Fruit fly (Drosophila melanogaster) whole organism, prepupa: ENCODE results near the gene CG31883.

Experiments
- Blimp-1 ChIP-seq: fragments of 200-800 bp; sonication (Bioruptor generic); optimal IDR thresholded peaks from 3 replicates; lab custom pipeline; 2017; ENCODE audit warnings: missing biosample characterization, missing genetic modification characterization, mild to moderate bottlenecking, moderate library complexity, missing genetic modification reagents
- CG10631 ChIP-seq: fragments of 200-800 bp; sonication (Bioruptor generic); optimal IDR thresholded peaks from 2 replicates; lab custom pipeline; 2016; ENCODE audit warnings: missing biosample characterization, missing genetic modification characterization
- CG10669 ChIP-seq: fragments of 200-800 bp; sonication (Bioruptor generic); optimal IDR thresholded peaks from 3 replicates; lab custom pipeline; 2018; ENCODE audit warnings: missing biosample characterization, mild to moderate bottlenecking, missing genetic modification characterization, moderate library complexity
- CG11294 ChIP-seq: fragments of 200-800 bp; sonication (Bioruptor generic); IDR thresholded peaks from 2 replicates; pipeline ENCODE4 v1.3.6; 2022; ENCODE audit warnings: missing biosample characterization, missing genetic modification characterization
- CG11762 ChIP-seq: fragments of 200-800 bp; sonication (Bioruptor generic); optimal IDR thresholded peaks from 3 replicates; lab custom pipeline; 2016; ENCODE audit warnings: missing biosample characterization, missing genetic modification characterization; ENCODE audit not compliant: insufficient read depth
- CG15336 ChIP-seq: fragments of 200-800 bp; sonication (Bioruptor generic); IDR thresholded peaks from 2 replicates; pipeline ENCODE4 v1.3.6; 2022; ENCODE audit warnings: missing biosample characterization, missing genetic modification characterization
- CG1621 ChIP-seq: fragments of 200-800 bp; sonication (Bioruptor generic); optimal IDR thresholded peaks from 3 replicates; lab custom pipeline; 2018; ENCODE audit warnings: missing biosample characterization, mild to moderate bottlenecking, missing genetic modification characterization
- CG16779 ChIP-seq: fragments of 200-800 bp; sonication (Bioruptor generic); optimal IDR thresholded peaks from 3 replicates; lab custom pipeline; 2017; ENCODE audit warnings: missing biosample characterization, mild to moderate bottlenecking, missing genetic modification characterization
- CG3032 ChIP-seq: fragments of 200-800 bp; optimal IDR thresholded peaks from 2 replicates; lab custom pipeline; 2019; ENCODE audit warnings: missing biosample characterization, mild to moderate bottlenecking, missing genetic modification characterization, moderate library complexity
- CG31627 ChIP-seq: fragments of 200-800 bp; sonication (Bioruptor generic); optimal IDR thresholded peaks from 3 replicates; lab custom pipeline; 2016; ENCODE audit warnings: missing biosample characterization, missing genetic modification characterization
- CG32006 ChIP-seq: fragments of 200-800 bp; sonication (Bioruptor generic); optimal IDR thresholded peaks from 3 replicates; lab custom pipeline; 2017; ENCODE audit warnings: missing biosample characterization, mild to moderate bottlenecking, missing genetic modification characterization
- CG34406 ChIP-seq: fragments of 200-800 bp; sonication (Bioruptor generic); optimal IDR thresholded peaks from 3 replicates; lab custom pipeline; 2016; ENCODE audit warnings: missing biosample characterization, missing genetic modification characterization
- CG3919 ChIP-seq: fragments of 200-800 bp; sonication (Bioruptor generic); optimal IDR thresholded peaks from 3 replicates; lab custom pipeline; 2016; ENCODE audit warnings: missing biosample characterization, missing genetic modification characterization
- CG4318 ChIP-seq: fragments of 200-800 bp; sonication (Bioruptor generic); optimal IDR thresholded peaks from 3 replicates; lab custom pipeline; 2017; ENCODE audit warnings: missing biosample characterization, mild to moderate bottlenecking, missing genetic modification characterization
- CG6276 ChIP-seq: fragments of 200-800 bp; sonication (Bioruptor generic); optimal IDR thresholded peaks from 2 replicates; lab custom pipeline; 2017; ENCODE audit warnings: missing biosample characterization, mild to moderate bottlenecking, missing genetic modification characterization
- CG6792 ChIP-seq: fragments of 200-800 bp; sonication (Bioruptor generic); optimal IDR thresholded peaks from 3 replicates; lab custom pipeline; 2016; ENCODE audit warnings: missing biosample characterization, missing genetic modification characterization
- CG6854 ChIP-seq: fragments of 200-800 bp; sonication (Bioruptor generic); optimal IDR thresholded peaks from 2 replicates; lab custom pipeline; 2017; ENCODE audit warnings: missing biosample characterization, mild to moderate bottlenecking, missing genetic modification characterization
- CG8119 ChIP-seq: fragments of 200-800 bp; sonication (Bioruptor generic); IDR thresholded peaks from 3 replicates; pipeline ENCODE4 v1.3.6; 2022; ENCODE audit warnings: missing biosample characterization, missing genetic modification characterization
- CG8632 ChIP-seq: fragments of 200-800 bp; sonication (Bioruptor generic); optimal IDR thresholded peaks from 3 replicates; lab custom pipeline; 2016; ENCODE audit warnings: missing biosample characterization, missing genetic modification characterization
- Eip75B ChIP-seq: fragments of 200-800 bp; sonication (Bioruptor generic); optimal IDR thresholded peaks from 3 replicates; lab custom pipeline; 2016; ENCODE audit warnings: missing biosample characterization, missing genetic modification characterization
- Eip78C ChIP-seq: fragments of 200-800 bp; sonication (Bioruptor generic); peaks from one replicate; lab custom pipeline; 2016; ENCODE audit warnings: missing biosample characterization, missing genetic modification characterization
- Eip93F ChIP-seq: fragments of 200-800 bp; sonication (Bioruptor generic); optimal IDR thresholded peaks from 2 replicates; lab custom pipeline; 2016; ENCODE audit warnings: missing biosample characterization, mild to moderate bottlenecking, missing genetic modification characterization
- Ets96B ChIP-seq: fragments of 200-800 bp; optimal IDR thresholded peaks from 2 replicates; lab custom pipeline; 2019; ENCODE audit warnings: missing biosample characterization, mild to moderate bottlenecking, missing genetic modification characterization, moderate library complexity
- Gug ChIP-seq: fragments of 200-800 bp; sonication (Bioruptor generic); IDR thresholded peaks from 2 replicates; pipeline ENCODE4 v1.3.6; 2022; ENCODE audit warnings: missing biosample characterization, missing genetic modification characterization
- Hr38 ChIP-seq: sonication (Bioruptor generic); optimal IDR thresholded peaks from 2 replicates; lab custom pipeline; 2016; ENCODE audit warnings: missing biosample characterization, missing genetic modification characterization
- Hr39 ChIP-seq: fragments of 200-800 bp; sonication (Bioruptor generic); optimal IDR thresholded peaks from 2 replicates; lab custom pipeline; 2016; ENCODE audit warnings: missing biosample characterization, missing genetic modification characterization
- Hr4 ChIP-seq: fragments of 200-800 bp; sonication (Bioruptor generic); optimal IDR thresholded peaks from 3 replicates; lab custom pipeline; 2016; ENCODE audit warnings: missing biosample characterization, missing genetic modification characterization
- Lpt ChIP-seq: fragments of 200-800 bp; sonication (Bioruptor generic); optimal IDR thresholded peaks from 3 replicates; lab custom pipeline; 2016; ENCODE audit warnings: missing biosample characterization, missing genetic modification characterization
- Met ChIP-seq: fragments of 200-800 bp; sonication (Bioruptor generic); optimal IDR thresholded peaks from 3 replicates; lab custom pipeline; 2016; ENCODE audit warnings: missing biosample characterization, missing genetic modification characterization
- OdsH ChIP-seq: fragments of 200-800 bp; sonication (Bioruptor generic); optimal IDR thresholded peaks from 3 replicates; lab custom pipeline; 2016; ENCODE audit warnings: missing biosample characterization, missing genetic modification characterization
- Smox ChIP-seq: fragments of 200-800 bp; sonication (Bioruptor generic); optimal IDR thresholded peaks from 3 replicates; lab custom pipeline; 2016; ENCODE audit warnings: missing biosample characterization, missing genetic modification characterization
- Sox14 ChIP-seq: fragments of 200-800 bp; sonication (Bioruptor generic); optimal IDR thresholded peaks from 3 replicates; lab custom pipeline; 2016; ENCODE audit warnings: missing biosample characterization, missing genetic modification characterization
- Sox15 ChIP-seq: fragments of 200-800 bp; sonication (Bioruptor generic); optimal IDR thresholded peaks from 3 replicates; lab custom pipeline; 2016; ENCODE audit warnings: missing biosample characterization, missing genetic modification characterization
- achi ChIP-seq: fragments of 200-800 bp; sonication (Bioruptor generic); optimal IDR thresholded peaks from 3 replicates; lab custom pipeline; 2016; ENCODE audit warnings: missing biosample characterization, missing genetic modification characterization
- cyc ChIP-seq: fragments of 200-800 bp; sonication (Bioruptor generic); optimal IDR thresholded peaks from 3 replicates; lab custom pipeline; 2016; ENCODE audit warnings: missing biosample characterization, missing genetic modification characterization
- dac ChIP-seq: fragments of 200-800 bp; sonication (Bioruptor generic); optimal IDR thresholded peaks from 2 replicates; lab custom pipeline; 2017; ENCODE audit warnings: missing biosample characterization, mild to moderate bottlenecking, missing genetic modification characterization
- dsx ChIP-seq: fragments of 200-800 bp; optimal IDR thresholded peaks from 3 replicates; lab custom pipeline; 2019; ENCODE audit warnings: missing biosample characterization, mild to moderate bottlenecking, missing genetic modification characterization, moderate library complexity; ENCODE audit not compliant: poor library complexity, severe bottlenecking
- fd85E ChIP-seq: fragments of 200-800 bp; sonication (Bioruptor generic); optimal IDR thresholded peaks from 3 replicates; lab custom pipeline; 2016; ENCODE audit warnings: missing biosample characterization, missing genetic modification characterization
- fkh ChIP-seq: fragments of 200-800 bp; sonication (Bioruptor generic); optimal IDR thresholded peaks from 3 replicates; lab custom pipeline; 2017; ENCODE audit warnings: missing biosample characterization, mild to moderate bottlenecking, missing genetic modification characterization, moderate library complexity
- net ChIP-seq: fragments of 200-800 bp; sonication (Bioruptor generic); optimal IDR thresholded peaks from 3 replicates; lab custom pipeline; 2016; ENCODE audit warnings: missing biosample characterization, missing genetic modification characterization
- pdm3 ChIP-seq: fragments of 200-800 bp; sonication (Bioruptor generic); optimal IDR thresholded peaks from 3 replicates; lab custom pipeline; 2016; ENCODE audit warnings: missing biosample characterization, missing genetic modification characterization
- salr ChIP-seq, 2 experiments: fragments of 200-800 bp; sonication (Bioruptor generic); optimal IDR thresholded peaks; 3 replicates each; lab custom pipeline; 2016 to 2018; ENCODE audit warnings: missing biosample characterization in 2 of 2, missing genetic modification characterization in 2 of 2, mild to moderate bottlenecking in 1 of 2
- spab ChIP-seq: fragments of 200-800 bp; sonication (Bioruptor generic); optimal IDR thresholded peaks from 2 replicates; lab custom pipeline; 2017; ENCODE audit warnings: missing biosample characterization, mild to moderate bottlenecking, missing genetic modification characterization, missing genetic modification reagents
- ss ChIP-seq, 2 experiments: fragments of 200-800 bp; sonication (Bioruptor generic); optimal IDR thresholded peaks; 2 replicates in 1 of 2; 3 replicates in 1 of 2; lab custom pipeline; 2017 to 2018; ENCODE audit warnings: mild to moderate bottlenecking in 2 of 2, missing biosample characterization in 2 of 2, missing genetic modification characterization in 2 of 2, moderate library complexity in 1 of 2
- svp ChIP-seq: fragments of 200-800 bp; sonication (Bioruptor generic); peaks from one replicate; lab custom pipeline; 2016; ENCODE audit warnings: missing biosample characterization, missing genetic modification characterization
- vri ChIP-seq: fragments of 200-800 bp; sonication (Bioruptor generic); optimal IDR thresholded peaks from 3 replicates; lab custom pipeline; 2016; ENCODE audit warnings: missing biosample characterization, mild to moderate bottlenecking, missing genetic modification characterization

CG31883 gene

DNA sequence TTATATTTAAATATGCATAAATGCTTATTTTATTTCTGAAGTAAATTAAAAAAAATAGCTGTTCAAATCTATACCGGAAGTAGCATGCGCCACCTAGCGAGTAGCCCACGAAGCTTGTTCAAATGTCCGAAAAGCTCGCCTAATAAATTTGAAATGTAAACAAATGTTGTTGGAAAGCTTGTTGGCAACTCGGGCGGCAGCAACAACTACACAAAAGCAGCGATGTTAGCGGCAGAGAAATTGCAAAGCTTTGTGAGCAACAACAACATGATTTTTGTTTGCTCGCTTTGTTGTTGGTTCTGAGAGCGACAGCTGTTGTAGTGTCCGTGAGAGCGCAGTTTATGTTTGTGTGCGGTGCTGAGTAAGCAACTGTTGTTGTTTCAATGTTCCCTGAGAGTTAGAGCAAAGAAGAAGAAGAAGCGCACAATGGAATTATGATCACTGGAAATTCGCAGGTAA, 39.1 kb downstream of the CG31883 start (continued):
- TF ChIP-seq Sox15 (GFP tag; lab: Kevin White, UChicago): no peak
- peak; percentile 89 for TF ChIP-seq Met (GFP tag; lab: Kevin White, UChicago)
- peak; percentile 91 for TF ChIP-seq CG16779 (tag; lab: Kevin White, UChicago)
- TF ChIP-seq Sox14: peak; percentile 65
- TF ChIP-seq CG8632: peak; percentile 44
- peak; percentile 26 for TF ChIP-seq spab (GFP tag; lab: Kevin White, UChicago)
- TF ChIP-seq CG15336 (GFP tag; lab: Robert Waterston, UW): peak; percentile 78
- peak; percentile 84 for TF ChIP-seq achi (GFP tag; lab: Kevin White, UChicago)

DNA sequence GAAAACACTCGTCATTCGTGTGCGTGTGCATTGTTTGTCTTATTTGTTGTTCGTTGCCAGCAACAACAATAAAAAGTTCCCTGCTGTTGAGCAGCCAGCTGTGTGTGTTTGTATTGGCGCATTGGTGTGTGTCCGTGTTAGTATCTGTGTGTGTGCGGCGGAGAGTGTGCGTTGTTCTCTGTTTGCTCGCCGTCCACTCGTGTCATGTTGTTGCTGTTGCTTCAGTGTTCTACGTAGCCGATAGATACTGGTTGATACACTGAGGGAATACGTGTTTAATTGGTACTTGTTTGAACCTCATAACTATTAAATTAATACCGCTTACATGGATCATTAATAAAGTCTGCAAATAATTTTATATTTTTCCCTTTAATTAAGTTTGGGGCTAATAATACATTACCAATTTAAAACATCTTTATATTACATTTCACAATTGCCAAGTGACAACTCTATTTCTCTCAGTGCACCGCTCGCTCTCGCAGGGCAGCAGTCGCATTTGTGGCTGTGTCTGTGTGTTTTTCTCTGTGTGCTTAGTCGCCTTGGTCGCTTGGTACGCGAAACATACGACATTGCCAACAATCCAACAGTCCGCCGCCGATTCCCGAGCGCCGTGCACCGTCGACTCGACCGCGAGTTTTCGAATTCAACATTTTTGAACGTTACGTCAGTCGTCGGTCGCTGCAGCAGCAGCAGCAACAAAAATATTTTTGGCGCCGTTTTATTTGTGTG, 40.2 kb downstream of the CG31883 start, which contains the start of gene brwl:
TSS of gene brwl (plus strand) at position 531 of the 729 bp plus-strand sequence.
- TF ChIP-seq Ets96B (tag; lab: Kevin White, UChicago): peak; percentile 99
- peak; percentile 98 for TF ChIP-seq cyc (GFP tag; lab: Kevin White, UChicago)
- peak; percentile 96 for TF ChIP-seq Eip93F (GFP tag; lab: Kevin White, UChicago)
- TF ChIP-seq dsx: peak; percentile 97
- TF ChIP-seq fkh (GFP tag; lab: Kevin White, UChicago): peak; percentile 98
- peak; percentile 97 for TF ChIP-seq CG1621 (tag; lab: Kevin White, UChicago)
- TF ChIP-seq CG34406 (GFP tag; lab: Kevin White, UChicago): peak; percentile 99
- TF ChIP-seq pdm3 (GFP tag; lab: Kevin White, UChicago): peak; percentile 99
- TF ChIP-seq dac: peak; percentile 96
- peak; percentile 95 to 99 for TF ChIP-seq salr (GFP tag; optimal IDR thresholded peaks at IDR 0.05; lab: Kevin White, UChicago)
- TF ChIP-seq Eip78C (GFP tag; lab: Kevin White, UChicago): peak; percentile 100
- TF ChIP-seq Hr39 (GFP tag; lab: Kevin White, UChicago): peak; percentile 98
- peak; percentile 99 for TF ChIP-seq CG15336 (GFP tag; lab: Robert Waterston, UW)
- TF ChIP-seq fd85E (GFP tag; lab: Kevin White, UChicago): peak; percentile 96
- peak; percentile 97 for TF ChIP-seq CG16779 (tag; lab: Kevin White, UChicago)
- peak; percentile 98 for TF ChIP-seq CG4318 (GFP tag; lab: Kevin White, UChicago)
- peak; percentile 98 for TF ChIP-seq CG10669 (GFP tag; lab: Kevin White, UChicago)
- peak; percentile 99 for TF ChIP-seq CG10631 (GFP tag; lab: Kevin White, UChicago)
- peak; percentile 98 for TF ChIP-seq Smox (GFP tag; lab: Kevin White, UChicago)
- peak; percentile 98 for TF ChIP-seq Met (GFP tag; lab: Kevin White, UChicago)
- TF ChIP-seq Hr4 (GFP tag; lab: Kevin White, UChicago): peak; percentile 99
- peak; percentile 99 for TF ChIP-seq Gug (GFP tag; lab: Robert Waterston, UW)
- peak; percentile 99 for TF ChIP-seq CG6792
- TF ChIP-seq CG31627 (GFP tag; lab: Kevin White, UChicago): peak; percentile 99
- peak; percentile 99 for TF ChIP-seq Eip75B (GFP tag; lab: Kevin White, UChicago)
- TF ChIP-seq Lpt: peak; percentile 99
- TF ChIP-seq CG6854: peak; percentile 94
- peak; percentile 98 for TF ChIP-seq CG8632
- peak; percentile 99 for TF ChIP-seq spab (GFP tag; lab: Kevin White, UChicago)
- TF ChIP-seq CG11762: peak; percentile 98
- TF ChIP-seq CG3032 (tag; lab: Kevin White, UChicago): peak; percentile 99
- peak; percentile 97 for TF ChIP-seq Sox15 (GFP tag; lab: Kevin White, UChicago)
- peak; percentile 99 for TF ChIP-seq net
- TF ChIP-seq vri (GFP tag; lab: Kevin White, UChicago): peak; percentile 97
- peak; percentile 99 for TF ChIP-seq CG3919 (GFP tag; lab: Kevin White, UChicago)
- peak; percentile 99 for TF ChIP-seq Sox14
- TF ChIP-seq CG6276 (GFP tag; lab: Kevin White, UChicago): peak; percentile 98
- peak; percentile 99 for TF ChIP-seq CG32006 (GFP tag; lab: Kevin White, UChicago)
- TF ChIP-seq ss (GFP tag; optimal IDR thresholded peaks at IDR 0.05; lab: Kevin White, UChicago): peak; percentile 97 to 98
- TF ChIP-seq CG11294 (GFP tag; lab: Robert Waterston, UW): peak; percentile 98
- TF ChIP-seq Blimp-1 (GFP tag; lab: Kevin White, UChicago): peak; percentile 93
- peak; percentile 74 for TF ChIP-seq Hr38 (GFP tag; lab: Kevin White, UChicago)
- peak; percentile 99 for TF ChIP-seq svp (GFP tag; lab: Kevin White, UChicago)
- peak; percentile 98 for TF ChIP-seq achi (GFP tag; lab: Kevin White, UChicago)
- TF ChIP-seq OdsH (GFP tag; lab: Kevin White, UChicago): peak; percentile 99
- peak; percentile 99 for TF ChIP-seq CG8119 (GFP tag; lab: Robert Waterston, UW)
